Fruit fly (Drosophila melanogaster): ENCODE measurements around the gene CG15771.

Gene CG15771

dm6 chrX:5764001-5764892 lies 8.9 kb downstream of the CG15771 start, which contains the start of the genes MAPk-Ak2 and CG42699 (continued):
- TF ChIP-seq BEAF-32 (GFP tag; optimal IDR thresholded peaks at IDR 0.05) = peak; percentile 64
- TF ChIP-seq CG15269 (tag; optimal IDR thresholded peaks at IDR 0.05) = peak; percentile 75

dm6 chrX:5766732-5767131 lies 11.4 kb downstream of the CG15771 start:
- TF ChIP-seq Asciz (GFP tag; optimal IDR thresholded peaks at IDR 0.05) (no peak), grn (GFP tag; optimal IDR thresholded peaks at IDR 0.05) (peak; percentile 94), Med (GFP tag) (peak; percentile 46), slbo (GFP tag; IDR thresholded peaks at IDR 0.05) (no peak), CG33557 (GFP tag; optimal IDR thresholded peaks at IDR 0.05) (no peak), CG8359 (GFP tag; optimal IDR thresholded peaks at IDR 0.05; ENCODE audit: borderline replicate concordance) (no peak)

- peak; percentile 39 for TF ChIP-seq sqz (GFP tag; optimal IDR thresholded peaks at IDR 0.05)
- peak; percentile 16 for TF ChIP-seq ATbp (GFP tag; optimal IDR thresholded peaks at IDR 0.05)
- TF ChIP-seq CG4360 (GFP tag; IDR thresholded peaks at IDR 0.05) = no peak
- peak; percentile 41; the same call in 1 of the 2 replicates for TF ChIP-seq Xrp1 (GFP tag; IDR thresholded peaks at IDR 0.05)
- peak; percentile 8 for TF ChIP-seq Med (GFP tag)
- TF ChIP-seq CG6689 (GFP tag; IDR thresholded peaks at IDR 0.05) = no peak
- TF ChIP-seq CG10366 (GFP tag; IDR thresholded peaks at IDR 0.05) = no peak
- peak in 1 of 2 experiments; percentile 21 for TF ChIP-seq eve (GFP tag; optimal IDR thresholded peaks at IDR 0.05)
- TF ChIP-seq CG15601 (tag; optimal IDR thresholded peaks at IDR 0.05) = peak; percentile 20
- TF ChIP-seq Deaf1 (tag; optimal IDR thresholded peaks at IDR 0.05) = peak; percentile 44
- peak; percentile 36 for TF ChIP-seq CG8290 (GFP tag; optimal IDR thresholded peaks at IDR 0.05)
- no peak for TF ChIP-seq CG8290 (tag; optimal IDR thresholded peaks at IDR 0.05)
- TF ChIP-seq sd (tag; optimal IDR thresholded peaks at IDR 0.05) = no peak
- no peak for TF ChIP-seq aop (GFP tag; IDR thresholded peaks at IDR 0.05)
- TF ChIP-seq kni (GFP tag; optimal IDR thresholded peaks at IDR 0.05) = peak; percentile 53
- no peak for TF ChIP-seq Bgb (GFP tag; IDR thresholded peaks at IDR 0.05; ENCODE audit: partially characterized antibody)
- TF ChIP-seq pb (GFP tag; optimal IDR thresholded peaks at IDR 0.05) = no peak
- TF ChIP-seq sens (GFP tag) = peak; percentile 73
- peak; percentile 53 for TF ChIP-seq Blimp-1 (GFP tag; optimal IDR thresholded peaks at IDR 0.05)
- TF ChIP-seq otp (GFP tag; IDR thresholded peaks at IDR 0.05) = 0 out of 3 replicates have a peak, but pooled peaks have one; percentile 55
- no peak for TF ChIP-seq CG17385 (GFP tag; optimal IDR thresholded peaks at IDR 0.05)
- peak; percentile 87 for TF ChIP-seq nom (GFP tag; optimal IDR thresholded peaks at IDR 0.05)
- no peak for TF ChIP-seq CG5245 (GFP tag; optimal IDR thresholded peaks at IDR 0.05)
- no peak for TF ChIP-seq CG32767 (GFP tag; IDR thresholded peaks at IDR 0.05)
These were observed 13.4 kb downstream of the CG15771 start for dm6 chrX:5768602-5769251.

- TF ChIP-seq phol (tag; optimal IDR thresholded peaks at IDR 0.05) (no peak), ATbp (GFP tag; optimal IDR thresholded peaks at IDR 0.05) (no peak), H2.0 (GFP tag; IDR thresholded peaks at IDR 0.05) (no peak), CHES-1-like (GFP tag; optimal IDR thresholded peaks at IDR 0.05) (no peak), p53 (GFP tag; optimal IDR thresholded peaks at IDR 0.05) (no peak), prd (optimal IDR thresholded peaks at IDR 0.05) (no peak), prd (GFP tag; IDR thresholded peaks at IDR 0.05) (peak; percentile 21; the same call in 1 of the 3 replicates), gsb-n (tag; optimal IDR thresholded peaks at IDR 0.05) (peak; percentile 7), tup (GFP tag; optimal IDR thresholded peaks at IDR 0.05) (no peak), CG14860 (GFP tag; IDR thresholded peaks at IDR 0.05; ENCODE audit: partially characterized antibody) (no peak), CG8765 (GFP tag; IDR thresholded peaks at IDR 0.05) (no peak), CG11696 (GFP tag; IDR thresholded peaks at IDR 0.05) (no peak), Nf-YB (GFP tag; optimal IDR thresholded peaks at IDR 0.05) (peak; percentile 58), GATAe (GFP tag; conservative IDR thresholded peaks at IDR 0.05) (no peak), CG10147 (GFP tag; optimal IDR thresholded peaks at IDR 0.05) (no peak)
These were observed 15.4 kb downstream of the CG15771 start, which contains the start of gene CG3097 for dm6 chrX:5770730-5771181. Gene CG3097 (minus strand): TSS chrX:5770780.

All from whole organism, embryonic.